Fruit fly (Drosophila melanogaster) whole organism, prepupa: ENCODE data around the gene CG3009.

Source experiments
- CG10631 ChIP-seq: fragments of 200-800 bp; sonication (Bioruptor generic); optimal IDR thresholded peaks from 2 replicates; lab custom pipeline; 2016; ENCODE audit warnings: missing biosample characterization, missing genetic modification characterization
- CG1621 ChIP-seq: fragments of 200-800 bp; sonication (Bioruptor generic); optimal IDR thresholded peaks from 3 replicates; lab custom pipeline; 2018; ENCODE audit warnings: missing biosample characterization, mild to moderate bottlenecking, missing genetic modification characterization
- CG16779 ChIP-seq: fragments of 200-800 bp; sonication (Bioruptor generic); optimal IDR thresholded peaks from 3 replicates; lab custom pipeline; 2017; ENCODE audit warnings: missing biosample characterization, mild to moderate bottlenecking, missing genetic modification characterization
- CG3032 ChIP-seq: fragments of 200-800 bp; optimal IDR thresholded peaks from 2 replicates; lab custom pipeline; 2019; ENCODE audit warnings: missing biosample characterization, mild to moderate bottlenecking, missing genetic modification characterization, moderate library complexity
- CG31627 ChIP-seq: fragments of 200-800 bp; sonication (Bioruptor generic); optimal IDR thresholded peaks from 3 replicates; lab custom pipeline; 2016; ENCODE audit warnings: missing biosample characterization, missing genetic modification characterization
- CG32006 ChIP-seq: fragments of 200-800 bp; sonication (Bioruptor generic); optimal IDR thresholded peaks from 3 replicates; lab custom pipeline; 2017; ENCODE audit warnings: missing biosample characterization, mild to moderate bottlenecking, missing genetic modification characterization
- CG34406 ChIP-seq: fragments of 200-800 bp; sonication (Bioruptor generic); optimal IDR thresholded peaks from 3 replicates; lab custom pipeline; 2016; ENCODE audit warnings: missing biosample characterization, missing genetic modification characterization
- CG3919 ChIP-seq: fragments of 200-800 bp; sonication (Bioruptor generic); optimal IDR thresholded peaks from 3 replicates; lab custom pipeline; 2016; ENCODE audit warnings: missing biosample characterization, missing genetic modification characterization
- CG4318 ChIP-seq: fragments of 200-800 bp; sonication (Bioruptor generic); optimal IDR thresholded peaks from 3 replicates; lab custom pipeline; 2017; ENCODE audit warnings: missing biosample characterization, mild to moderate bottlenecking, missing genetic modification characterization
- CG6163 ChIP-seq: fragments of 200-800 bp; sonication (Bioruptor generic); IDR thresholded peaks from 3 replicates; pipeline ENCODE4 v1.3.6; 2022; ENCODE audit warnings: missing biosample characterization, missing genetic modification characterization
- CG6276 ChIP-seq: fragments of 200-800 bp; sonication (Bioruptor generic); optimal IDR thresholded peaks from 2 replicates; lab custom pipeline; 2017; ENCODE audit warnings: missing biosample characterization, mild to moderate bottlenecking, missing genetic modification characterization
- CG6808 ChIP-seq: fragments of 200-800 bp; sonication (Bioruptor generic); optimal IDR thresholded peaks from 3 replicates; lab custom pipeline; 2017; ENCODE audit warnings: missing biosample characterization, missing genetic modification characterization, mild to moderate bottlenecking, moderate library complexity, missing genetic modification reagents
- CG7368 ChIP-seq: fragments of 200-800 bp; sonication (Bioruptor generic); optimal IDR thresholded peaks from 3 replicates; lab custom pipeline; 2016; ENCODE audit warnings: missing biosample characterization, missing genetic modification characterization
- CG8119 ChIP-seq: fragments of 200-800 bp; sonication (Bioruptor generic); IDR thresholded peaks from 3 replicates; pipeline ENCODE4 v1.3.6; 2022; ENCODE audit warnings: missing biosample characterization, missing genetic modification characterization
- CG8319 ChIP-seq: fragments of 200-800 bp; sonication (Bioruptor generic); optimal IDR thresholded peaks from 3 replicates; lab custom pipeline; 2016; ENCODE audit warnings: missing biosample characterization, missing genetic modification characterization
- CG8632 ChIP-seq: fragments of 200-800 bp; sonication (Bioruptor generic); optimal IDR thresholded peaks from 3 replicates; lab custom pipeline; 2016; ENCODE audit warnings: missing biosample characterization, missing genetic modification characterization
- CG9139 ChIP-seq: fragments of 200-800 bp; sonication (Bioruptor generic); optimal IDR thresholded peaks from 3 replicates; lab custom pipeline; 2017; ENCODE audit warnings: missing biosample characterization, mild to moderate bottlenecking, missing genetic modification characterization
- Eip78C ChIP-seq: fragments of 200-800 bp; sonication (Bioruptor generic); peaks from one replicate; lab custom pipeline; 2016; ENCODE audit warnings: missing biosample characterization, missing genetic modification characterization
- Eip93F ChIP-seq: fragments of 200-800 bp; sonication (Bioruptor generic); optimal IDR thresholded peaks from 2 replicates; lab custom pipeline; 2016; ENCODE audit warnings: missing biosample characterization, mild to moderate bottlenecking, missing genetic modification characterization
- Ets21C ChIP-seq: fragments of 200-800 bp; sonication (Bioruptor generic); optimal IDR thresholded peaks from 3 replicates; lab custom pipeline; 2016; ENCODE audit warnings: missing biosample characterization, missing genetic modification characterization
- Gug ChIP-seq: fragments of 200-800 bp; sonication (Bioruptor generic); IDR thresholded peaks from 2 replicates; pipeline ENCODE4 v1.3.6; 2022; ENCODE audit warnings: missing biosample characterization, missing genetic modification characterization
- Hr39 ChIP-seq: fragments of 200-800 bp; sonication (Bioruptor generic); optimal IDR thresholded peaks from 2 replicates; lab custom pipeline; 2016; ENCODE audit warnings: missing biosample characterization, missing genetic modification characterization
- Hr4 ChIP-seq: fragments of 200-800 bp; sonication (Bioruptor generic); optimal IDR thresholded peaks from 3 replicates; lab custom pipeline; 2016; ENCODE audit warnings: missing biosample characterization, missing genetic modification characterization
- Lpt ChIP-seq: fragments of 200-800 bp; sonication (Bioruptor generic); optimal IDR thresholded peaks from 3 replicates; lab custom pipeline; 2016; ENCODE audit warnings: missing biosample characterization, missing genetic modification characterization
- Met ChIP-seq: fragments of 200-800 bp; sonication (Bioruptor generic); optimal IDR thresholded peaks from 3 replicates; lab custom pipeline; 2016; ENCODE audit warnings: missing biosample characterization, missing genetic modification characterization
- Smox ChIP-seq: fragments of 200-800 bp; sonication (Bioruptor generic); optimal IDR thresholded peaks from 3 replicates; lab custom pipeline; 2016; ENCODE audit warnings: missing biosample characterization, missing genetic modification characterization
- Sox102F ChIP-seq: fragments of 200-800 bp; sonication (Bioruptor generic); optimal IDR thresholded peaks from 2 replicates; lab custom pipeline; 2016; ENCODE audit warnings: missing biosample characterization, mild to moderate bottlenecking, missing genetic modification characterization
- Sox14 ChIP-seq: fragments of 200-800 bp; sonication (Bioruptor generic); optimal IDR thresholded peaks from 3 replicates; lab custom pipeline; 2016; ENCODE audit warnings: missing biosample characterization, missing genetic modification characterization
- Sox15 ChIP-seq: fragments of 200-800 bp; sonication (Bioruptor generic); optimal IDR thresholded peaks from 3 replicates; lab custom pipeline; 2016; ENCODE audit warnings: missing biosample characterization, missing genetic modification characterization
- cyc ChIP-seq: fragments of 200-800 bp; sonication (Bioruptor generic); optimal IDR thresholded peaks from 3 replicates; lab custom pipeline; 2016; ENCODE audit warnings: missing biosample characterization, missing genetic modification characterization
- dac ChIP-seq: fragments of 200-800 bp; sonication (Bioruptor generic); optimal IDR thresholded peaks from 2 replicates; lab custom pipeline; 2017; ENCODE audit warnings: missing biosample characterization, mild to moderate bottlenecking, missing genetic modification characterization
- esn ChIP-seq: fragments of 200-800 bp; sonication (Bioruptor generic); optimal IDR thresholded peaks from 2 replicates; lab custom pipeline; 2016; ENCODE audit warnings: missing biosample characterization, mild to moderate bottlenecking, missing genetic modification characterization, moderate library complexity
- fd59A ChIP-seq: fragments of 200-800 bp; sonication (Bioruptor generic); optimal IDR thresholded peaks from 2 replicates; lab custom pipeline; 2017; ENCODE audit warnings: missing biosample characterization, mild to moderate bottlenecking, missing genetic modification characterization, missing genetic modification reagents
- fd85E ChIP-seq: fragments of 200-800 bp; sonication (Bioruptor generic); optimal IDR thresholded peaks from 3 replicates; lab custom pipeline; 2016; ENCODE audit warnings: missing biosample characterization, missing genetic modification characterization
- fkh ChIP-seq: fragments of 200-800 bp; sonication (Bioruptor generic); optimal IDR thresholded peaks from 3 replicates; lab custom pipeline; 2017; ENCODE audit warnings: missing biosample characterization, mild to moderate bottlenecking, missing genetic modification characterization, moderate library complexity
- lz ChIP-seq: fragments of 200-800 bp; sonication (Bioruptor generic); optimal IDR thresholded peaks from 3 replicates; lab custom pipeline; 2016; ENCODE audit warnings: missing biosample characterization, missing genetic modification characterization
- net ChIP-seq: fragments of 200-800 bp; sonication (Bioruptor generic); optimal IDR thresholded peaks from 3 replicates; lab custom pipeline; 2016; ENCODE audit warnings: missing biosample characterization, missing genetic modification characterization
- salr ChIP-seq, 2 experiments: fragments of 200-800 bp; sonication (Bioruptor generic); optimal IDR thresholded peaks; 3 replicates each; lab custom pipeline; 2016 to 2018; ENCODE audit warnings: missing biosample characterization in 2 of 2, missing genetic modification characterization in 2 of 2, mild to moderate bottlenecking in 1 of 2
- spab ChIP-seq: fragments of 200-800 bp; sonication (Bioruptor generic); optimal IDR thresholded peaks from 2 replicates; lab custom pipeline; 2017; ENCODE audit warnings: missing biosample characterization, mild to moderate bottlenecking, missing genetic modification characterization, missing genetic modification reagents
- ss ChIP-seq, 2 experiments: fragments of 200-800 bp; sonication (Bioruptor generic); optimal IDR thresholded peaks; 2 replicates in 1 of 2; 3 replicates in 1 of 2; lab custom pipeline; 2017 to 2018; ENCODE audit warnings: mild to moderate bottlenecking in 2 of 2, missing biosample characterization in 2 of 2, missing genetic modification characterization in 2 of 2, moderate library complexity in 1 of 2
- svp ChIP-seq: fragments of 200-800 bp; sonication (Bioruptor generic); peaks from one replicate; lab custom pipeline; 2016; ENCODE audit warnings: missing biosample characterization, missing genetic modification characterization

Gene CG3009

DNA sequence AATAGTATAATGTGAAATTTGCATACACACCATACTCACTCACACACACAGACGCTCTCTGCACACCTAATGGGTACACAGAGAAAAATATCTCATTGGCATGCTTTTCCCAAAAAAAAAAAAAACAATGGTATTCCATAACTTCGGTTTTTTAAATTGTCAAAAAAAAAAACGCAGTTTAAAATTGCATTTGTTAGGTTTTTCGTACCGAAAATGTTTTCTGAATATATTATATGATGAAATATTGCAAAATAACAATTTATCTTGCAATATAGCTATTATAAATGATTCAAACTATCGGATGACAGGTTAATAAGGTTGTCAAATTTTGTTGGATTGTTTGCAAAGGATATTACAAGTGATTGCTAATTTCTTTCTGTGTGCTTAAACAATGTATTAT lies 33.3 kb upstream of the CG3009 start (continued):
- no peak for TF ChIP-seq CG9139 (GFP tag; lab: Kevin White, UChicago)
- TF ChIP-seq CG8119 (GFP tag; lab: Robert Waterston, UW), result peak; percentile 35; the same call in 2 of the 3 replicates
- peak; percentile 20 for TF ChIP-seq cyc (GFP tag; lab: Kevin White, UChicago)
- no peak for TF ChIP-seq fd85E (GFP tag; lab: Kevin White, UChicago)
- TF ChIP-seq CG3919 (GFP tag; lab: Kevin White, UChicago), result peak; percentile 19
- peak; percentile 24 for TF ChIP-seq Met (GFP tag; lab: Kevin White, UChicago)
- TF ChIP-seq net (GFP tag; lab: Kevin White, UChicago), result no peak

DNA sequence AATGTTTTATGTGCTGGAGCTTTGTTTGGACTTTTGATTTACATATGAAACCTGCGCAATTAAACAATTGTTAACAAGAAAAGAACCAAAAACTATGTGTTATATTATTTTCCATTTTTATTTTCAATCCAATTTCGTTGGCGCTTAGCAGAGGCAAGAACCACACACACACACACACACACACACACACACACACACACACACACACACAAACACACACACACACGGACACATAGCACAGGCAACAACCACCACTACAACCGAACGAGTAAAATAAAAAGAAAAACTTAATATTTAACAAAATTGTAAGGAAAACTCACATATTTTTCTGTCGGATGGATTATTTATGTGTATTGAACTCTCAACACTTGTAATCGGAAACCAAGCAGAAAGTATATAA lies 32.9 kb upstream of the CG3009 start:
- no peak for TF ChIP-seq esn (GFP tag; lab: Kevin White, UChicago)
- TF ChIP-seq CG34406, result no peak
- TF ChIP-seq Hr4 (GFP tag; lab: Kevin White, UChicago), result no peak
- TF ChIP-seq Sox14 (GFP tag; lab: Kevin White, UChicago), result no peak
- TF ChIP-seq CG16779 (tag; lab: Kevin White, UChicago), result no peak
- TF ChIP-seq dac (GFP tag; lab: Kevin White, UChicago), result no peak
- TF ChIP-seq CG31627 (GFP tag; lab: Kevin White, UChicago), result no peak
- no peak for TF ChIP-seq Sox102F
- TF ChIP-seq Sox15, result no peak
- TF ChIP-seq ss (GFP tag; optimal IDR thresholded peaks at IDR 0.05; lab: Kevin White, UChicago), result no peak
- TF ChIP-seq CG4318 (GFP tag; lab: Kevin White, UChicago), result no peak
- no peak for TF ChIP-seq Met (GFP tag; lab: Kevin White, UChicago)
- no peak for TF ChIP-seq Smox (GFP tag; lab: Kevin White, UChicago)
- no peak for TF ChIP-seq Eip93F (GFP tag; lab: Kevin White, UChicago)
- TF ChIP-seq CG9139 (GFP tag; lab: Kevin White, UChicago), result no peak
- TF ChIP-seq CG8319 (GFP tag; lab: Kevin White, UChicago), result no peak
- TF ChIP-seq CG6808 (GFP tag; lab: Kevin White, UChicago), result no peak
- TF ChIP-seq, all 60 proteins: peak for 0

- TF ChIP-seq CG8119 (GFP tag; lab: Robert Waterston, UW) (no peak), CG16779 (tag; lab: Kevin White, UChicago) (no peak), CG32006 (GFP tag; lab: Kevin White, UChicago) (no peak), esn (GFP tag; lab: Kevin White, UChicago) (no peak), Ets21C (GFP tag; lab: Kevin White, UChicago) (no peak)
Observed at dm6 chrX:4694104-4694503, 27.6 kb upstream of the CG3009 start.

- TF ChIP-seq CG6163 (0 out of 3 replicates have a peak, but pooled peaks have one; percentile 10), dac (GFP tag; lab: Kevin White, UChicago) (no peak)
Observed at dm6 chrX:4692963-4693362, 26.5 kb upstream of the CG3009 start.

DNA sequence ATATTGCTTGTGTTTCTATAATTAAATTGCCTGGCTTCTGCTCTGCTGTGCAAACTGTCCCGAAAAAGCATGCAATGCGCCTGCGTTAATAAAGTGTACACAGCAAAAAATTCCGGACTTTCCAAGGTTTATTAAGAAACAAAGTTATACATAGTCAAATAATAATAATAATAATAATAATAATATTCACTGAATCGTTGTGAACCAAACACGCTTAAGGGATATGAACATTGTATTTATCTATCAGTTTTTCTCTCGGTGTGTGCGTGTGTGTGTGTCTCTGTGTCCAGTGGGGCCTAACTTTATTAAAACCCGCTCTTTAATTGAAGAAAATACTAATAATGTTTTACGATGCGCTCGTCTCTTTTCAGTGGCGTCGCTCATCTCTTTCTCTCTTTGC lies 24.7 kb upstream of the CG3009 start:
- no peak for TF ChIP-seq spab (GFP tag; lab: Kevin White, UChicago)
- peak; percentile 26 for TF ChIP-seq CG4318 (GFP tag; lab: Kevin White, UChicago)
- peak; percentile 13 for TF ChIP-seq Lpt (GFP tag; lab: Kevin White, UChicago)
- TF ChIP-seq fd85E (GFP tag; lab: Kevin White, UChicago), result no peak
- TF ChIP-seq fd59A, result no peak
- no peak for TF ChIP-seq CG8119 (GFP tag; lab: Robert Waterston, UW)
- TF ChIP-seq Gug (GFP tag; lab: Robert Waterston, UW), result no peak
- no peak for TF ChIP-seq Met (GFP tag; lab: Kevin White, UChicago)
- peak; percentile 14 for TF ChIP-seq CG1621 (tag; lab: Kevin White, UChicago)
- no peak for TF ChIP-seq Hr4 (GFP tag; lab: Kevin White, UChicago)
- TF ChIP-seq CG3032 (tag; lab: Kevin White, UChicago), result peak; percentile 49
- peak; percentile 20 for TF ChIP-seq CG8632
- TF ChIP-seq lz (GFP tag; lab: Kevin White, UChicago), result no peak
- peak; percentile 6 for TF ChIP-seq CG34406
- peak; percentile 49 for TF ChIP-seq CG10631 (GFP tag; lab: Kevin White, UChicago)
- TF ChIP-seq Hr39 (GFP tag; lab: Kevin White, UChicago), result no peak
- peak; percentile 3 for TF ChIP-seq CG6808 (GFP tag; lab: Kevin White, UChicago)
- peak; percentile 14 for TF ChIP-seq CG6276 (GFP tag; lab: Kevin White, UChicago)
- peak in 1 of 2 experiments; percentile 7 for TF ChIP-seq salr (GFP tag; optimal IDR thresholded peaks at IDR 0.05; lab: Kevin White, UChicago)
- TF ChIP-seq Ets21C (GFP tag; lab: Kevin White, UChicago), result no peak
- peak; percentile 74 for TF ChIP-seq CG6163
- no peak for TF ChIP-seq CG31627 (GFP tag; lab: Kevin White, UChicago)
- TF ChIP-seq Eip78C (GFP tag; lab: Kevin White, UChicago), result peak; percentile 66
- TF ChIP-seq cyc (GFP tag; lab: Kevin White, UChicago), result no peak
- peak; percentile 42 for TF ChIP-seq svp
- no peak for TF ChIP-seq fkh (GFP tag; lab: Kevin White, UChicago)
- TF ChIP-seq Sox15, result no peak
- no peak for TF ChIP-seq CG7368 (GFP tag; lab: Kevin White, UChicago)
